Worm (Caenorhabditis elegans) whole organism, L4/young adult: ENCODE results near the gene pam-1.

Experiments
- W03F9.2 ChIP-seq: fragments of 150-350 bp; optimal IDR thresholded peaks from 2 replicates; lab custom pipeline; 2014; ENCODE audit warnings: missing biosample characterization, missing genetic modification characterization
- dao-5 ChIP-seq: sonication (generic microtip); optimal IDR thresholded peaks from 2 replicates; lab custom pipeline; 2016; ENCODE audit warnings: missing genotype, missing genetic modification characterization, moderate library complexity, missing compliant biosample characterization
- him-1 ChIP-seq: sonication (generic microtip); optimal IDR thresholded peaks from 2 replicates; lab custom pipeline; 2016; ENCODE audit warnings: missing genotype, missing genetic modification reagents, missing genetic modification characterization, missing compliant biosample characterization

ce11 chrIV:7588631-7589030 lies 38.0 kb upstream of the pam-1 start, which contains the start of gene cla-1:
- TF ChIP-seq him-1 (tag; lab: Kevin White, UChicago) (no peak), W03F9.2 (tag; lab: Kevin White, UChicago) (no peak), dao-5 (no peak)
